Fruit fly (Drosophila melanogaster) whole organism, embryonic: ENCODE data around the gene sqh.
A peak's percentile ranks its signal among the peaks of the same experiment; 100 is the strongest.

Experiments
- Aef1 ChIP-seq: fragments of 200-800 bp; sonication (Bioruptor generic); IDR thresholded peaks from 3 replicates; pipeline ENCODE4 v1.3.6; 2022; ENCODE audit warnings: missing biosample characterization, missing genetic modification characterization
- Antp ChIP-seq: fragments of 200-800 bp; sonication (Bioruptor generic); optimal IDR thresholded peaks from 3 replicates; lab custom pipeline; 2016; ENCODE audit warnings: missing biosample characterization, missing genetic modification characterization
- Bgb ChIP-seq: fragments of 200-800 bp; sonication (Bioruptor generic); IDR thresholded peaks from 2 replicates; pipeline ENCODE4 v1.3.6; 2022; ENCODE audit warnings: missing biosample characterization, missing genetic modification characterization; ENCODE audit not compliant: partially characterized antibody
- Bteb2 ChIP-seq: fragments of 200-800 bp; sonication (Bioruptor generic); optimal IDR thresholded peaks from 2 replicates; lab custom pipeline; 2016; ENCODE audit warnings: missing biosample characterization, missing genetic modification characterization
- CG10959 ChIP-seq: fragments of 200-800 bp; sonication (Bioruptor generic); IDR thresholded peaks from 2 replicates; pipeline ENCODE4 v1.3.6; 2022; ENCODE audit warnings: missing biosample characterization, missing genetic modification characterization
- CG12071 ChIP-seq: fragments of 200-800 bp; sonication (Bioruptor generic); optimal IDR thresholded peaks from 3 replicates; lab custom pipeline; 2018; ENCODE audit warnings: missing biosample characterization, mild to moderate bottlenecking, missing genetic modification characterization
- CG12391 ChIP-seq: fragments of 200-800 bp; sonication (Bioruptor generic); optimal IDR thresholded peaks from 3 replicates; lab custom pipeline; 2018; ENCODE audit warnings: missing biosample characterization, mild to moderate bottlenecking, missing genetic modification characterization, moderate library complexity
- CG12942 ChIP-seq: fragments of 200-800 bp; sonication (Bioruptor generic); optimal IDR thresholded peaks from 3 replicates; lab custom pipeline; 2016; ENCODE audit warnings: missing biosample characterization, missing genetic modification characterization
- CG17568 ChIP-seq: fragments of 200-800 bp; sonication (Bioruptor generic); optimal IDR thresholded peaks from 2 replicates; lab custom pipeline; 2018; ENCODE audit warnings: missing biosample characterization, mild to moderate bottlenecking, missing genetic modification characterization, moderate library complexity
- CG17802 ChIP-seq: fragments of 200-800 bp; sonication (Bioruptor generic); optimal IDR thresholded peaks from 2 replicates; lab custom pipeline; 2018; ENCODE audit warnings: missing biosample characterization, mild to moderate bottlenecking, missing genetic modification characterization, moderate library complexity
- CG1832 ChIP-seq: fragments of 200-800 bp; sonication (Bioruptor generic); optimal IDR thresholded peaks from 2 replicates; lab custom pipeline; 2017; ENCODE audit warnings: missing biosample characterization, mild to moderate bottlenecking, missing genetic modification characterization, inconsistent platforms
- CG18476 ChIP-seq: fragments of 200-800 bp; sonication (Bioruptor generic); optimal IDR thresholded peaks from 2 replicates; lab custom pipeline; 2016; ENCODE audit warnings: missing biosample characterization, mild to moderate bottlenecking, missing genetic modification characterization
- CG2116 ChIP-seq: fragments of 200-800 bp; sonication (Bioruptor generic); optimal IDR thresholded peaks from 3 replicates; lab custom pipeline; 2018; ENCODE audit warnings: missing biosample characterization, mild to moderate bottlenecking, missing genetic modification characterization
- CG2678 ChIP-seq: fragments of 200-800 bp; sonication (Bioruptor generic); optimal IDR thresholded peaks from 3 replicates; lab custom pipeline; 2019; ENCODE audit warnings: missing biosample characterization, mild to moderate bottlenecking, missing genetic modification characterization, moderate library complexity
- CG3847 ChIP-seq: fragments of 200-800 bp; sonication (Bioruptor generic); IDR thresholded peaks from 2 replicates; pipeline ENCODE4 v1.3.6; 2022; ENCODE audit warnings: missing biosample characterization, missing genetic modification characterization
- CG3995 ChIP-seq: fragments of 200-800 bp; sonication (Bioruptor generic); optimal IDR thresholded peaks from 3 replicates; lab custom pipeline; 2016; ENCODE audit warnings: missing biosample characterization, missing genetic modification characterization
- CG5245 ChIP-seq: fragments of 200-800 bp; sonication (Bioruptor generic); optimal IDR thresholded peaks from 3 replicates; lab custom pipeline; 2016; ENCODE audit warnings: missing biosample characterization, missing genetic modification characterization
- CG6654 ChIP-seq: fragments of 200-800 bp; sonication (Bioruptor generic); optimal IDR thresholded peaks from 2 replicates; lab custom pipeline; 2017; ENCODE audit warnings: missing biosample characterization, mild to moderate bottlenecking, missing genetic modification characterization
- CG7745 ChIP-seq: fragments of 200-800 bp; sonication (Bioruptor generic); optimal IDR thresholded peaks from 2 replicates; lab custom pipeline; 2018; ENCODE audit warnings: missing biosample characterization, mild to moderate bottlenecking, missing genetic modification characterization, moderate library complexity
- CG7839 ChIP-seq: fragments of 200-800 bp; sonication (Bioruptor generic); optimal IDR thresholded peaks from 3 replicates; lab custom pipeline; 2018; ENCODE audit warnings: missing biosample characterization, mild to moderate bottlenecking, missing genetic modification characterization, moderate library complexity
- CG9797 ChIP-seq: fragments of 200-800 bp; sonication (Bioruptor generic); optimal IDR thresholded peaks from 3 replicates; lab custom pipeline; 2018; ENCODE audit warnings: missing biosample characterization, mild to moderate bottlenecking, missing genetic modification characterization
- E2f2 ChIP-seq: fragments of 200-800 bp; sonication (Bioruptor generic); IDR thresholded peaks from 2 replicates; pipeline ENCODE4 v1.3.6; 2022; ENCODE audit warnings: missing biosample characterization, missing genetic modification characterization
- Ets97D ChIP-seq: fragments of 200-800 bp; sonication (Bioruptor generic); optimal IDR thresholded peaks from 3 replicates; lab custom pipeline; 2016; ENCODE audit warnings: missing biosample characterization, missing genetic modification characterization
- Fer1 ChIP-seq: fragments of 200-800 bp; sonication (Bioruptor generic); optimal IDR thresholded peaks from 2 replicates; lab custom pipeline; 2017; ENCODE audit warnings: missing biosample characterization, mild to moderate bottlenecking, missing genetic modification characterization
- Hand ChIP-seq: fragments of 200-800 bp; sonication (Bioruptor generic); optimal IDR thresholded peaks from 2 replicates; lab custom pipeline; 2017; ENCODE audit warnings: mild to moderate bottlenecking, missing biosample characterization, missing genetic modification reagents, missing genetic modification characterization
- Hsf ChIP-seq: fragments of 200-800 bp; sonication (Bioruptor generic); optimal IDR thresholded peaks from 3 replicates; lab custom pipeline; 2016; ENCODE audit warnings: missing biosample characterization, missing genetic modification characterization
- Max ChIP-seq: fragments of 200-800 bp; sonication (Bioruptor generic); optimal IDR thresholded peaks from 2 replicates; lab custom pipeline; 2016; ENCODE audit warnings: missing biosample characterization, mild to moderate bottlenecking, missing genetic modification characterization
- Mes4 ChIP-seq: fragments of 200-800 bp; sonication (Bioruptor generic); optimal IDR thresholded peaks from 2 replicates; lab custom pipeline; 2016; ENCODE audit warnings: missing biosample characterization, missing genetic modification characterization
- Opbp ChIP-seq: fragments of 200-800 bp; sonication (Bioruptor generic); IDR thresholded peaks from 3 replicates; pipeline ENCODE4 v1.3.6; 2022; ENCODE audit warnings: missing biosample characterization, missing genetic modification characterization; ENCODE audit not compliant: partially characterized antibody
- Ptx1 ChIP-seq: fragments of 200-800 bp; sonication (Bioruptor generic); IDR thresholded peaks from 2 replicates; pipeline ENCODE4 v1.3.6; 2022; ENCODE audit warnings: missing biosample characterization, missing genetic modification characterization
- Scr ChIP-seq: fragments of 200-800 bp; sonication (Bioruptor generic); IDR thresholded peaks from 2 replicates; pipeline ENCODE4 v1.3.6; 2022; ENCODE audit warnings: missing biosample characterization, missing genetic modification characterization; ENCODE audit not compliant: partially characterized antibody
- Sry-δ ChIP-seq: fragments of 200-800 bp; sonication (Bioruptor generic); optimal IDR thresholded peaks from 2 replicates; lab custom pipeline; 2016; ENCODE audit warnings: missing biosample characterization, missing genetic modification characterization
- Ssrp ChIP-seq: fragments of 200-800 bp; sonication (Bioruptor generic); optimal IDR thresholded peaks from 2 replicates; lab custom pipeline; 2018; ENCODE audit warnings: missing biosample characterization, mild to moderate bottlenecking, missing genetic modification characterization, moderate library complexity
- Taf1 ChIP-seq: fragments of 200-800 bp; sonication (Bioruptor generic); IDR thresholded peaks from 2 replicates; pipeline ENCODE4 v1.3.6; 2022; ENCODE audit warnings: missing biosample characterization, missing genetic modification characterization
- cg ChIP-seq: fragments of 200-800 bp; sonication (Bioruptor generic); optimal IDR thresholded peaks from 3 replicates; lab custom pipeline; 2019; ENCODE audit warnings: missing biosample characterization, mild to moderate bottlenecking, missing genetic modification characterization, moderate library complexity
- chn ChIP-seq: fragments of 200-800 bp; sonication (Bioruptor generic); optimal IDR thresholded peaks from 2 replicates; lab custom pipeline; 2016; ENCODE audit warnings: missing biosample characterization, missing genetic modification characterization
- dysf ChIP-seq: fragments of 200-800 bp; sonication (Bioruptor generic); IDR thresholded peaks from 3 replicates; pipeline ENCODE4 v1.3.6; 2022; ENCODE audit warnings: missing biosample characterization, missing genetic modification characterization
- emc ChIP-seq: fragments of 200-800 bp; sonication (Bioruptor generic); optimal IDR thresholded peaks from 2 replicates; lab custom pipeline; 2016; ENCODE audit warnings: missing biosample characterization, missing genetic modification characterization
- fd64A ChIP-seq: fragments of 200-800 bp; sonication (Bioruptor generic); optimal IDR thresholded peaks from 3 replicates; lab custom pipeline; 2018; ENCODE audit warnings: missing biosample characterization, mild to moderate bottlenecking, missing genetic modification characterization
- grau ChIP-seq: fragments of 200-800 bp; optimal IDR thresholded peaks from 3 replicates; lab custom pipeline; 2019; ENCODE audit warnings: missing biosample characterization, mild to moderate bottlenecking, missing genetic modification characterization, moderate library complexity
- ham ChIP-seq: fragments of 200-800 bp; sonication (Bioruptor generic); IDR thresholded peaks from 2 replicates; pipeline ENCODE4 v1.3.6; 2022; ENCODE audit warnings: missing biosample characterization, missing genetic modification characterization
- insv ChIP-seq, 2 experiments: fragments of 200-800 bp; sonication (Bioruptor generic); optimal IDR thresholded peaks; 3 replicates each; lab custom pipeline; 2016 to 2018; ENCODE audit warnings: missing biosample characterization in 2 of 2, missing genetic modification characterization in 2 of 2
- inv ChIP-seq: fragments of 200-800 bp; sonication (Bioruptor generic); IDR thresholded peaks from 2 replicates; pipeline ENCODE4 v1.3.6; 2022; ENCODE audit warnings: missing biosample characterization, missing genetic modification characterization; ENCODE audit not compliant: partially characterized antibody
- jigr1 ChIP-seq: fragments of 200-800 bp; sonication (Bioruptor generic); IDR thresholded peaks from 3 replicates; pipeline ENCODE4 v1.3.6; 2022; ENCODE audit warnings: missing biosample characterization, missing genetic modification characterization
- kay ChIP-seq: fragments of 200-800 bp; sonication (Bioruptor generic); optimal IDR thresholded peaks from 2 replicates; lab custom pipeline; 2016; ENCODE audit warnings: missing biosample characterization, missing genetic modification characterization
- lbe ChIP-seq: fragments of 200-800 bp; sonication (Bioruptor generic); optimal IDR thresholded peaks from 2 replicates; lab custom pipeline; 2016; ENCODE audit warnings: missing biosample characterization, mild to moderate bottlenecking, missing genetic modification characterization
- nerfin-1 ChIP-seq: fragments of 200-800 bp; sonication (Bioruptor generic); optimal IDR thresholded peaks from 3 replicates; lab custom pipeline; 2019; ENCODE audit warnings: missing biosample characterization, mild to moderate bottlenecking, missing genetic modification characterization, moderate library complexity
- oc ChIP-seq: fragments of 200-800 bp; sonication (Bioruptor generic); optimal IDR thresholded peaks from 2 replicates; lab custom pipeline; 2018; ENCODE audit warnings: missing biosample characterization, mild to moderate bottlenecking, missing genetic modification characterization, moderate library complexity
- psq ChIP-seq: fragments of 200-800 bp; sonication (Bioruptor generic); optimal IDR thresholded peaks from 2 replicates; lab custom pipeline; 2017; ENCODE audit warnings: missing biosample characterization, missing genetic modification characterization
- sens ChIP-seq: fragments of 200-800 bp; sonication (Bioruptor generic); peaks from one replicate; lab custom pipeline; 2016; ENCODE audit warnings: missing biosample characterization, missing genetic modification characterization
- shn ChIP-seq: fragments of 200-800 bp; sonication (Bioruptor generic); optimal IDR thresholded peaks from 3 replicates; lab custom pipeline; 2016; ENCODE audit warnings: missing biosample characterization, missing genetic modification characterization
- sisA ChIP-seq: fragments of 200-800 bp; sonication (Bioruptor generic); IDR thresholded peaks from 2 replicates; pipeline ENCODE4 v1.3.6; 2022; ENCODE audit warnings: missing biosample characterization, missing genetic modification characterization
- slou ChIP-seq: fragments of 200-800 bp; sonication (Bioruptor generic); optimal IDR thresholded peaks from 3 replicates; lab custom pipeline; 2016; ENCODE audit warnings: missing biosample characterization, missing genetic modification characterization

The sqh gene

dm6 chrX:6225472-6226049, 621 bp upstream of the sqh start, which contains the start of gene dtn (continued):
- TF ChIP-seq nerfin-1 (tag; lab: Kevin White, UChicago), result peak; percentile 73
- peak; percentile 59 for TF ChIP-seq CG9797
- no peak for TF ChIP-seq Mes4 (GFP tag; lab: Kevin White, UChicago)
- peak; percentile 84 for TF ChIP-seq E2f2 (GFP tag; lab: Robert Waterston, UW)
- no peak for TF ChIP-seq CG18476
- TF ChIP-seq Scr (GFP tag; lab: Robert Waterston, UW), result 0 out of 2 replicates have a peak, but pooled peaks have one; percentile 30
- no peak for TF ChIP-seq CG17802 (tag; lab: Kevin White, UChicago)
- no peak for TF ChIP-seq CG12071
- TF ChIP-seq Bgb (GFP tag; lab: Robert Waterston, UW), result no peak
- TF ChIP-seq inv (GFP tag; lab: Robert Waterston, UW), result no peak
- TF ChIP-seq CG6654, result no peak
- no peak for TF ChIP-seq emc (GFP tag; lab: Kevin White, UChicago)
- no peak for TF ChIP-seq CG7745
- TF ChIP-seq Opbp (GFP tag; lab: Robert Waterston, UW), result 0 out of 3 replicates have a peak, but pooled peaks have one; percentile 13
- peak; percentile 97 for TF ChIP-seq cg (GFP tag; lab: Kevin White, UChicago)
- TF ChIP-seq lbe (GFP tag; lab: Kevin White, UChicago), result no peak
- TF ChIP-seq Taf1, result no peak
- TF ChIP-seq shn (GFP tag; lab: Kevin White, UChicago), result no peak
- no peak for TF ChIP-seq oc
- TF ChIP-seq CG10959 (GFP tag; lab: Robert Waterston, UW), result no peak
- no peak for TF ChIP-seq CG12942
- no peak for TF ChIP-seq Antp (GFP tag; lab: Kevin White, UChicago)
- no peak for TF ChIP-seq Max (GFP tag; lab: Kevin White, UChicago)
- TF ChIP-seq CG12391, result peak; percentile 10
- TF ChIP-seq dysf, result no peak
- TF ChIP-seq CG3847, result peak; percentile 33; the same call in 1 of the 2 replicates
- no peak for TF ChIP-seq ham (GFP tag; lab: Robert Waterston, UW)
- no peak for TF ChIP-seq CG1832 (GFP tag; lab: Kevin White, UChicago)
- peak; percentile 79 to 95 for TF ChIP-seq insv (GFP tag; optimal IDR thresholded peaks at IDR 0.05; lab: Kevin White, UChicago)
- no peak for TF ChIP-seq Bteb2 (GFP tag; lab: Kevin White, UChicago)
- no peak for TF ChIP-seq slou (GFP tag; lab: Kevin White, UChicago)
- TF ChIP-seq CG2116, result no peak
- TF ChIP-seq CG2678 (tag; lab: Kevin White, UChicago), result no peak
- no peak for TF ChIP-seq CG3995
- no peak for TF ChIP-seq sens (GFP tag; lab: Kevin White, UChicago)
- no peak for TF ChIP-seq kay
- TF ChIP-seq sisA (GFP tag; lab: Robert Waterston, UW), result no peak

- TF ChIP-seq Sry-δ (GFP tag; lab: Kevin White, UChicago) (peak; percentile 5), Aef1 (GFP tag; lab: Robert Waterston, UW) (no peak), jigr1 (GFP tag; lab: Robert Waterston, UW) (no peak), fd64A (GFP tag; lab: Kevin White, UChicago) (no peak), CG5245 (GFP tag; lab: Kevin White, UChicago) (no peak), Hand (GFP tag; lab: Kevin White, UChicago) (no peak), Fer1 (GFP tag; lab: Kevin White, UChicago) (peak; percentile 15), grau (tag; lab: Kevin White, UChicago) (no peak), chn (GFP tag; lab: Kevin White, UChicago) (no peak), psq (GFP tag; lab: Kevin White, UChicago) (no peak), CG17568 (GFP tag; lab: Kevin White, UChicago) (no peak), Ssrp (tag; lab: Kevin White, UChicago) (no peak), Hsf (GFP tag; lab: Kevin White, UChicago) (no peak), CG7839 (tag; lab: Kevin White, UChicago) (no peak), Ets97D (GFP tag; lab: Kevin White, UChicago) (no peak), Ptx1 (GFP tag; lab: Robert Waterston, UW) (no peak)
Observed at dm6 chrX:6219845-6220345, 5.0 kb downstream of the sqh start, which contains the start of gene Efr. Gene Efr, plus strand, starts transcription at chrX:6219957.
